Worm (Caenorhabditis elegans): Measurements from ENCODE around the gene nhr-234.

Gene nhr-234

ce11 chrII:12668148-12668547 lies 31.7 kb downstream of the nhr-234 start:
- TF ChIP-seq snpc-4 (GFP tag; optimal IDR thresholded peaks at IDR 0.05) (no peak), snpc-4 (tag; optimal IDR thresholded peaks at IDR 0.05) (no peak), snpc-1.3 (tag; optimal IDR thresholded peaks at IDR 0.05; ENCODE audit: insufficient read depth) (no peak), Y67H2A.10 (GFP tag; conservative IDR thresholded peaks at IDR 0.05) (no peak), hmg-1.2 (GFP tag; IDR thresholded peaks at IDR 0.05) (no peak), Y53G8AR.9 (GFP tag; conservative IDR thresholded peaks at IDR 0.05) (no peak), F39B2.1 (GFP tag; IDR thresholded peaks at IDR 0.05) (no peak), nhr-80 (tag; optimal IDR thresholded peaks at IDR 0.05) (no peak), madf-10 (tag; optimal IDR thresholded peaks at IDR 0.05) (no peak), egl-44 (GFP tag; IDR thresholded peaks at IDR 0.05) (no peak), ztf-6 (GFP tag; IDR thresholded peaks at IDR 0.05) (no peak), egrh-3 (GFP tag; IDR thresholded peaks at IDR 0.05) (peak; percentile 51; the same call in 1 of the 2 replicates), hmg-20 (GFP tag; IDR thresholded peaks at IDR 0.05) (no peak), unc-130 (GFP tag; optimal IDR thresholded peaks at IDR 0.05) (no peak), nhr-90 (tag; optimal IDR thresholded peaks at IDR 0.05) (no peak), lsy-27 (tag; optimal IDR thresholded peaks at IDR 0.05; ENCODE audit: borderline replicate concordance, insufficient read depth) (no peak), sea-2 (GFP tag; IDR thresholded peaks at IDR 0.05) (no peak), K12H6.12 (tag; optimal IDR thresholded peaks at IDR 0.05) (no peak), hlh-26 (GFP tag; conservative IDR thresholded peaks at IDR 0.05) (no peak), rpc-1 (optimal IDR thresholded peaks at IDR 0.05) (no peak), rpc-1 (tag; optimal IDR thresholded peaks at IDR 0.05) (peak; percentile 54), nhr-27 (tag; optimal IDR thresholded peaks at IDR 0.05) (no peak), tbp1 (GFP tag; optimal IDR thresholded peaks at IDR 0.05) (peak; percentile 77), lag-1 (GFP tag; IDR thresholded peaks at IDR 0.05) (no peak), dpl-1 (GFP tag; optimal IDR thresholded peaks at IDR 0.05) (no peak), madf-8 (GFP tag; conservative IDR thresholded peaks at IDR 0.05) (no peak), lin-54 (GFP tag; optimal IDR thresholded peaks at IDR 0.05) (no peak), F22D6.2 (tag; optimal IDR thresholded peaks at IDR 0.05) (no peak), attf-3 (GFP tag; conservative IDR thresholded peaks at IDR 0.05) (no peak), ztf-22 (GFP tag; optimal IDR thresholded peaks at IDR 0.05) (no peak), madf-3 (GFP tag; IDR thresholded peaks at IDR 0.05) (no peak), mcd-1 (GFP tag; IDR thresholded peaks at IDR 0.05) (peak; percentile 45), rec-8 (tag; optimal IDR thresholded peaks at IDR 0.05) (no peak), ztf-28 (GFP tag; IDR thresholded peaks at IDR 0.05) (peak; percentile 90), nfya-2 (GFP tag; IDR thresholded peaks at IDR 0.05) (no peak), pbrm-1 (GFP tag; IDR thresholded peaks at IDR 0.05) (peak; percentile 41; the same call in 1 of the 2 replicates), sdz-38 (tag; optimal IDR thresholded peaks at IDR 0.05) (no peak), efl-1 (GFP tag; optimal IDR thresholded peaks at IDR 0.05) (no peak), ets-4 (GFP tag; optimal IDR thresholded peaks at IDR 0.05) (no peak), attf-6 (GFP tag; IDR thresholded peaks at IDR 0.05) (no peak), zfh-2 (GFP tag; conservative IDR thresholded peaks at IDR 0.05) (0 out of 2 replicates have a peak, but pooled peaks have one; percentile 33), egl-18 (GFP tag; IDR thresholded peaks at IDR 0.05) (no peak), D2030.7 (GFP tag; IDR thresholded peaks at IDR 0.05) (peak; percentile 63)
